Worm (Caenorhabditis elegans) whole organism, L3 larva: Measurements from ENCODE around the gene C16C8.4.

Experiments
- R02D3.7 ChIP-seq: fragments of 150-350 bp; optimal IDR thresholded peaks from 2 replicates; lab custom pipeline; 2014; ENCODE audit warnings: missing biosample characterization, missing genetic modification characterization
- ZK546.5 ChIP-seq: sonication (generic microtip); optimal IDR thresholded peaks from 2 replicates; lab custom pipeline; 2017; ENCODE audit warnings: missing biosample characterization, missing genetic modification characterization
- aly-2 ChIP-seq: fragments of 150-350 bp; optimal IDR thresholded peaks from 2 replicates; lab custom pipeline; 2014; ENCODE audit warnings: missing biosample characterization, missing genetic modification characterization
- ama-1 ChIP-seq: fragments of 150-350 bp; optimal IDR thresholded peaks from 2 replicates; lab custom pipeline; 2018
- ceh-16 ChIP-seq: sonication (generic microtip); optimal IDR thresholded peaks from 2 replicates; lab custom pipeline; 2017; ENCODE audit warnings: missing biosample characterization, missing genetic modification characterization
- ceh-28 ChIP-seq: fragments of 150-350 bp; optimal IDR thresholded peaks from 2 replicates; lab custom pipeline; 2014; ENCODE audit warnings: missing biosample characterization, missing genetic modification reagents, missing genetic modification characterization
- ceh-82 ChIP-seq: fragments of 150-350 bp; optimal IDR thresholded peaks from 2 replicates; lab custom pipeline; 2014; ENCODE audit warnings: missing biosample characterization, missing genetic modification characterization
- ceh-9 ChIP-seq: sonication (generic microtip); optimal IDR thresholded peaks from 2 replicates; lab custom pipeline; 2018; ENCODE audit warnings: missing biosample characterization, missing genetic modification characterization
- daf-12 ChIP-seq: fragments of 150-350 bp; optimal IDR thresholded peaks from 2 replicates; lab custom pipeline; 2014; ENCODE audit warnings: missing biosample characterization, missing genetic modification reagents, missing genetic modification characterization
- egl-27 ChIP-seq: sonication (generic microtip); optimal IDR thresholded peaks from 4 replicates; lab custom pipeline; 2017; ENCODE audit warnings: missing biosample characterization, missing genetic modification reagents, missing genetic modification characterization
- egl-5 ChIP-seq: fragments of 150-350 bp; optimal IDR thresholded peaks from 2 replicates; lab custom pipeline; 2017; ENCODE audit warnings: missing biosample characterization, missing genetic modification reagents, missing genetic modification characterization, inconsistent platforms
- elt-1 ChIP-seq: fragments of 150-350 bp; optimal IDR thresholded peaks from 2 replicates; lab custom pipeline; 2014; ENCODE audit warnings: missing biosample characterization, missing genetic modification characterization
- elt-2 ChIP-seq: sonication (generic microtip); optimal IDR thresholded peaks from 2 replicates; lab custom pipeline; 2016; ENCODE audit warnings: missing genetic modification reagents, mild to moderate bottlenecking, missing genetic modification characterization, missing compliant biosample characterization
- elt-3 ChIP-seq, 3 experiments: fragments of 150-350 bp in 1 of 3; sonication (generic microtip) in 2 of 3; optimal IDR thresholded peaks; 2 replicates in 2 of 3; 4 replicates in 1 of 3; lab custom pipeline; 2014 to 2017; ENCODE audit warnings: missing biosample characterization in 3 of 3, missing genetic modification characterization in 3 of 3
- eor-1 ChIP-seq, 2 experiments: fragments of 150-350 bp; optimal IDR thresholded peaks; 2 replicates each; lab custom pipeline; 2014 to 2018; ENCODE audit warnings: missing biosample characterization in 2 of 2, missing genetic modification characterization in 2 of 2
- fkh-2 ChIP-seq: fragments of 150-350 bp; optimal IDR thresholded peaks from 2 replicates; lab custom pipeline; 2014; ENCODE audit warnings: missing biosample characterization, missing genetic modification reagents, missing genetic modification characterization
- fos-1 ChIP-seq: fragments of 150-350 bp; optimal IDR thresholded peaks from 2 replicates; lab custom pipeline; 2014; ENCODE audit warnings: missing biosample characterization, missing genetic modification characterization
- hmg-11 ChIP-seq: sonication (generic microtip); optimal IDR thresholded peaks from 2 replicates; lab custom pipeline; 2016; ENCODE audit warnings: missing genetic modification characterization, missing compliant biosample characterization
- jun-1 ChIP-seq: fragments of 150-350 bp; optimal IDR thresholded peaks from 2 replicates; lab custom pipeline; 2014; ENCODE audit warnings: missing biosample characterization, missing genetic modification reagents, missing genetic modification characterization
- lin-15B ChIP-seq: fragments of 150-350 bp; optimal IDR thresholded peaks from 2 replicates; lab custom pipeline; 2014; ENCODE audit warnings: missing biosample characterization, missing genetic modification characterization
- lin-39 ChIP-seq: fragments of 150-350 bp; optimal IDR thresholded peaks from 2 replicates; lab custom pipeline; 2018; ENCODE audit warnings: missing biosample characterization, missing genetic modification reagents, missing genetic modification characterization
- lsy-12 ChIP-seq: sonication (generic microtip); optimal IDR thresholded peaks from 2 replicates; lab custom pipeline; 2016; ENCODE audit warnings: mild to moderate bottlenecking, missing genetic modification characterization, missing compliant biosample characterization
- mdl-1 ChIP-seq: fragments of 150-350 bp; optimal IDR thresholded peaks from 2 replicates; lab custom pipeline; 2014; ENCODE audit warnings: missing biosample characterization, missing genetic modification characterization
- nfya-1 ChIP-seq: sonication (generic microtip); optimal IDR thresholded peaks from 2 replicates; lab custom pipeline; 2017; ENCODE audit warnings: missing genetic modification characterization, mild to moderate bottlenecking, missing compliant biosample characterization, antibody characterized with exemption, moderate library complexity; ENCODE audit not compliant: insufficient read depth
- nhr-12 ChIP-seq: fragments of 150-350 bp; optimal IDR thresholded peaks from 2 replicates; lab custom pipeline; 2014; ENCODE audit warnings: missing biosample characterization, missing genetic modification characterization
- nhr-237 ChIP-seq: fragments of 150-350 bp; optimal IDR thresholded peaks from 2 replicates; lab custom pipeline; 2014; ENCODE audit warnings: missing biosample characterization, missing genetic modification characterization
- nhr-25 ChIP-seq: sonication (generic microtip); optimal IDR thresholded peaks from 2 replicates; lab custom pipeline; 2017; ENCODE audit warnings: missing biosample characterization, missing genetic modification characterization
- nhr-28 ChIP-seq: fragments of 150-350 bp; optimal IDR thresholded peaks from 2 replicates; lab custom pipeline; 2014; ENCODE audit warnings: missing biosample characterization, missing genetic modification characterization
- nhr-67 ChIP-seq: fragments of 150-350 bp; optimal IDR thresholded peaks from 2 replicates; lab custom pipeline; 2014; ENCODE audit warnings: missing biosample characterization, missing genetic modification characterization
- nhr-76 ChIP-seq: fragments of 150-350 bp; sonication (generic microtip); optimal IDR thresholded peaks from 5 replicates; lab custom pipeline; 2014; ENCODE audit warnings: missing biosample characterization, missing genetic modification characterization
- nhr-77 ChIP-seq: fragments of 150-350 bp; optimal IDR thresholded peaks from 2 replicates; lab custom pipeline; 2014; ENCODE audit warnings: missing biosample characterization, missing genetic modification characterization
- pha-4 ChIP-seq: fragments of 150-350 bp; optimal IDR thresholded peaks from 2 replicates; lab custom pipeline; 2014; ENCODE audit warnings: missing biosample characterization, missing genetic modification reagents, missing genetic modification characterization
- sea-2 ChIP-seq: fragments of 150-350 bp; sonication (generic microtip); optimal IDR thresholded peaks from 4 replicates; lab custom pipeline; 2014; ENCODE audit warnings: missing biosample characterization, missing genetic modification reagents, missing genetic modification characterization
- skn-1 ChIP-seq: fragments of 150-350 bp; optimal IDR thresholded peaks from 2 replicates; lab custom pipeline; 2014; ENCODE audit warnings: missing biosample characterization, missing genetic modification characterization
- snpc-4 ChIP-seq: fragments of 150-350 bp; optimal IDR thresholded peaks from 2 replicates; lab custom pipeline; 2014; ENCODE audit warnings: missing biosample characterization, missing genetic modification characterization
- tbx-2 ChIP-seq: sonication (generic microtip); optimal IDR thresholded peaks from 2 replicates; lab custom pipeline; 2016; ENCODE audit warnings: mild to moderate bottlenecking, missing genetic modification characterization, missing compliant biosample characterization
- unc-62 ChIP-seq: fragments of 150-350 bp; sonication (generic microtip); optimal IDR thresholded peaks from 4 replicates; lab custom pipeline; 2014; ENCODE audit warnings: missing biosample characterization, missing genetic modification reagents, missing genetic modification characterization
- ztf-11 ChIP-seq: fragments of 150-350 bp; optimal IDR thresholded peaks from 2 replicates; lab custom pipeline; 2014; ENCODE audit warnings: missing biosample characterization, missing genetic modification characterization
- ztf-4 ChIP-seq: fragments of 150-350 bp; optimal IDR thresholded peaks from 2 replicates; lab custom pipeline; 2014; ENCODE audit warnings: missing biosample characterization, missing genetic modification characterization

C16C8.4 gene

ce11 chrII:3461586-3461985, 17.4 kb upstream of the C16C8.4 start, which contains the start of gene C16C8.8:
Gene C16C8.8 (minus strand): TSS chrII:3461686.
- no peak for TF ChIP-seq egl-5
- no peak for TF ChIP-seq tbx-2 (tag; lab: Kevin White, UChicago)
- TF ChIP-seq skn-1 (tag; lab: Kevin White, UChicago), result no peak
- no peak for TF ChIP-seq nhr-25 (tag; lab: Kevin White, UChicago)
- no peak for TF ChIP-seq fos-1 (tag; lab: Kevin White, UChicago)
- no peak for TF ChIP-seq nfya-1 (tag; lab: Kevin White, UChicago)
- no peak for TF ChIP-seq ceh-16 (tag; lab: Kevin White, UChicago)
- TF ChIP-seq sea-2, result no peak
- no peak for TF ChIP-seq nhr-67 (tag; lab: Kevin White, UChicago)
- no peak for TF ChIP-seq pha-4 (tag; lab: Kevin White, UChicago)
- TF ChIP-seq ceh-82 (tag; lab: Kevin White, UChicago), result no peak
- TF ChIP-seq ZK546.5 (tag; lab: Kevin White, UChicago), result no peak
- TF ChIP-seq eor-1 (tag; optimal IDR thresholded peaks at IDR 0.05; lab: Kevin White, UChicago), result no peak
- no peak for TF ChIP-seq ceh-28 (tag; lab: Kevin White, UChicago)
- no peak for TF ChIP-seq nhr-77
- TF ChIP-seq ceh-9, result no peak
- no peak for TF ChIP-seq egl-27 (tag; lab: Kevin White, UChicago)
- TF ChIP-seq elt-1 (tag; lab: Kevin White, UChicago), result no peak
- no peak for TF ChIP-seq ztf-4 (tag; lab: Kevin White, UChicago)
- no peak for TF ChIP-seq snpc-4

- TF ChIP-seq nhr-237 (tag; lab: Kevin White, UChicago), result no peak
- TF ChIP-seq nhr-76 (tag; lab: Kevin White, UChicago), result no peak
- no peak for TF ChIP-seq nfya-1 (tag; lab: Kevin White, UChicago)
- TF ChIP-seq ceh-82 (tag; lab: Kevin White, UChicago), result no peak
- no peak for TF ChIP-seq elt-2 (tag; lab: Kevin White, UChicago)
- no peak for TF ChIP-seq pha-4 (tag; lab: Kevin White, UChicago)
- TF ChIP-seq, all 47 proteins: peak for 0
Observed at ce11 chrII:3460048-3460447, 15.9 kb upstream of the C16C8.4 start, which contains the start of gene C16C8.7. Gene C16C8.7 (minus strand): TSS chrII:3460148.

- TF ChIP-seq pha-4 (tag; lab: Kevin White, UChicago) (no peak), ztf-4 (tag; lab: Kevin White, UChicago) (no peak), nhr-76 (tag; lab: Kevin White, UChicago) (no peak)
Observed at ce11 chrII:3459199-3459598, 15.0 kb upstream of the C16C8.4 start.

- TF ChIP-seq snpc-4, result no peak
- no peak for TF ChIP-seq tbx-2 (tag; lab: Kevin White, UChicago)
- no peak for TF ChIP-seq nhr-28 (tag; lab: Kevin White, UChicago)
- TF ChIP-seq nhr-237 (tag; lab: Kevin White, UChicago), result no peak
- no peak for TF ChIP-seq nhr-76 (tag; lab: Kevin White, UChicago)
- no peak for TF ChIP-seq pha-4 (tag; lab: Kevin White, UChicago)
Observed at ce11 chrII:3458209-3458608, 14.0 kb upstream of the C16C8.4 start, which contains the start of the genes C16C8.26 and C16C8.19. Gene C16C8.26 (minus strand): TSS chrII:3458309. Gene C16C8.19 (plus strand): TSS chrII:3458487.

- TF ChIP-seq elt-3 (tag; optimal IDR thresholded peaks at IDR 0.05; lab: Kevin White, UChicago) (no peak), nhr-77 (no peak), fos-1 (tag; lab: Kevin White, UChicago) (no peak), pha-4 (tag; lab: Kevin White, UChicago) (no peak), lin-39 (tag; lab: Kevin White, UChicago) (no peak), jun-1 (no peak), aly-2 (no peak), lin-15B (tag; lab: Kevin White, UChicago) (no peak), lsy-12 (tag; lab: Kevin White, UChicago) (no peak), eor-1 (tag; optimal IDR thresholded peaks at IDR 0.05; lab: Kevin White, UChicago) (no peak), nhr-28 (tag; lab: Kevin White, UChicago) (no peak)
Observed at ce11 chrII:3453521-3453920, 9.3 kb upstream of the C16C8.4 start, which contains the start of gene C16C8.11. Gene C16C8.11 (plus strand): TSS chrII:3453708.

- TF ChIP-seq hmg-11, result no peak
- TF ChIP-seq nhr-237 (tag; lab: Kevin White, UChicago), result no peak
- TF ChIP-seq ztf-11 (tag; lab: Kevin White, UChicago), result no peak
- TF ChIP-seq mdl-1, result no peak
- no peak for TF ChIP-seq nhr-76 (tag; lab: Kevin White, UChicago)
- TF ChIP-seq ama-1 (lab: Kevin White, UChicago), result no peak
- no peak for TF ChIP-seq elt-2 (tag; lab: Kevin White, UChicago)
- no peak for TF ChIP-seq nhr-12 (tag; lab: Kevin White, UChicago)
- no peak for TF ChIP-seq nhr-67 (tag; lab: Kevin White, UChicago)
- no peak for TF ChIP-seq daf-12
- TF ChIP-seq elt-3 (tag; optimal IDR thresholded peaks at IDR 0.05; lab: Kevin White, UChicago), result no peak
- no peak for TF ChIP-seq elt-1 (tag; lab: Kevin White, UChicago)
- TF ChIP-seq aly-2, result no peak
- TF ChIP-seq R02D3.7 (tag; lab: Kevin White, UChicago), result no peak
- no peak for TF ChIP-seq unc-62
- no peak for TF ChIP-seq fkh-2 (tag; lab: Kevin White, UChicago)
- no peak for TF ChIP-seq nhr-28 (tag; lab: Kevin White, UChicago)
Observed at ce11 chrII:3452421-3452820, 8.2 kb upstream of the C16C8.4 start, which contains the start of gene C16C8.12. Gene C16C8.12 (plus strand): TSS chrII:3452721.
